Worm (Caenorhabditis elegans) whole organism, young adult: ENCODE results near the gene C10G8.3.

ENCODE experiments used
- B0261.1 ChIP-seq: sonication (generic microtip); optimal IDR thresholded peaks from 2 replicates; lab custom pipeline; 2016; ENCODE audit warnings: mild to moderate bottlenecking, missing genetic modification characterization, moderate library complexity, missing compliant biosample characterization
- B0336.3 ChIP-seq: fragments of 200-800 bp; sonication (Bioruptor generic); IDR thresholded peaks from 2 replicates; pipeline ENCODE4 v1.3.6; 2022; ENCODE audit warnings: missing genetic modification characterization, missing compliant biosample characterization
- C17E4.6 ChIP-seq: fragments of 200-800 bp; sonication (Bioruptor generic); IDR thresholded peaks from 2 replicates; pipeline ENCODE4 v1.3.6; 2022; ENCODE audit warnings: missing genetic modification reagents, missing genetic modification characterization, missing compliant biosample characterization
- D2030.7 ChIP-seq: fragments of 200-800 bp; sonication (Bioruptor generic); IDR thresholded peaks from 2 replicates; pipeline ENCODE4 v1.3.6; 2022; ENCODE audit warnings: missing genetic modification reagents, missing genetic modification characterization, missing compliant biosample characterization
- F10E7.11 ChIP-seq: sonication (generic microtip); optimal IDR thresholded peaks from 2 replicates; lab custom pipeline; 2017; ENCODE audit warnings: mild to moderate bottlenecking, missing genetic modification characterization, moderate library complexity, missing compliant biosample characterization
- F33H1.4 ChIP-seq: fragments of 200-800 bp; sonication (Bioruptor generic); IDR thresholded peaks from 2 replicates; pipeline ENCODE4 v1.3.6; 2022; ENCODE audit warnings: missing genetic modification reagents, missing genetic modification characterization, missing compliant biosample characterization
- F37B4.10 ChIP-seq: fragments of 200-800 bp; sonication (Bioruptor generic); IDR thresholded peaks from 2 replicates; pipeline ENCODE4 v1.3.6; 2022; ENCODE audit warnings: missing genetic modification characterization, missing compliant biosample characterization
- F57A8.1 ChIP-seq: fragments of 200-800 bp; sonication (Bioruptor generic); optimal IDR thresholded peaks from 2 replicates; lab custom pipeline; 2018; ENCODE audit warnings: mild to moderate bottlenecking, missing genetic modification characterization, moderate library complexity, missing compliant biosample characterization
- K12H6.12 ChIP-seq: fragments of 200-800 bp; sonication (Bioruptor generic); optimal IDR thresholded peaks from 2 replicates; lab custom pipeline; 2018; ENCODE audit warnings: mild to moderate bottlenecking, missing genetic modification characterization, missing compliant biosample characterization
- T26A5.8 ChIP-seq: sonication (generic microtip); optimal IDR thresholded peaks from 2 replicates; lab custom pipeline; 2016; ENCODE audit warnings: missing genetic modification characterization, missing compliant biosample characterization
- Y53G8AR.9 ChIP-seq: fragments of 200-800 bp; sonication (Bioruptor generic); conservative IDR thresholded peaks from 2 replicates; pipeline ENCODE4 v1.3.6; 2022; ENCODE audit warnings: missing genetic modification reagents, missing genetic modification characterization, missing compliant biosample characterization
- Y56A3A.18 ChIP-seq: fragments of 200-800 bp; sonication (Bioruptor generic); IDR thresholded peaks from 2 replicates; pipeline ENCODE4 v1.3.6; 2022; ENCODE audit warnings: missing genetic modification reagents, missing genetic modification characterization, missing compliant biosample characterization
- athp-1 ChIP-seq: sonication (generic microtip); optimal IDR thresholded peaks from 2 replicates; lab custom pipeline; 2017; ENCODE audit warnings: mild to moderate bottlenecking, missing genetic modification characterization, missing compliant biosample characterization
- attf-6 ChIP-seq: fragments of 200-800 bp; sonication (Bioruptor generic); IDR thresholded peaks from 2 replicates; pipeline ENCODE4 v1.3.6; 2022; ENCODE audit warnings: missing genetic modification reagents, missing genetic modification characterization, missing compliant biosample characterization
- ccch-3 ChIP-seq: fragments of 200-800 bp; sonication (Bioruptor generic); optimal IDR thresholded peaks from 2 replicates; lab custom pipeline; 2018; ENCODE audit warnings: mild to moderate bottlenecking, missing genetic modification characterization, missing compliant biosample characterization
- cebp-2 ChIP-seq: fragments of 200-800 bp; sonication (Bioruptor generic); IDR thresholded peaks from 2 replicates; pipeline ENCODE4 v1.3.6; 2022; ENCODE audit warnings: missing genetic modification characterization, missing compliant biosample characterization
- ceh-58 ChIP-seq: fragments of 200-800 bp; sonication (Bioruptor generic); IDR thresholded peaks from 2 replicates; pipeline ENCODE4 v1.3.6; 2022; ENCODE audit warnings: missing genetic modification characterization, missing compliant biosample characterization
- efl-1 ChIP-seq: fragments of 150-350 bp; optimal IDR thresholded peaks from 2 replicates; lab custom pipeline; 2014; ENCODE audit warnings: missing biosample characterization, missing genetic modification reagents, missing genetic modification characterization
- egl-18 ChIP-seq: fragments of 200-800 bp; sonication (Bioruptor generic); IDR thresholded peaks from 2 replicates; pipeline ENCODE4 v1.3.6; 2022; ENCODE audit warnings: missing genetic modification reagents, missing genetic modification characterization, missing compliant biosample characterization
- egrh-3 ChIP-seq: fragments of 200-800 bp; sonication (Bioruptor generic); IDR thresholded peaks from 2 replicates; pipeline ENCODE4 v1.3.6; 2022; ENCODE audit warnings: missing genetic modification reagents, missing genetic modification characterization, missing compliant biosample characterization
- ets-4 ChIP-seq: fragments of 200-800 bp; sonication (Bioruptor generic); optimal IDR thresholded peaks from 2 replicates; lab custom pipeline; 2018; ENCODE audit warnings: mild to moderate bottlenecking, missing genetic modification characterization, missing compliant biosample characterization
- hlh-12 ChIP-seq: sonication (generic microtip); optimal IDR thresholded peaks from 2 replicates; lab custom pipeline; 2016; ENCODE audit warnings: missing genetic modification characterization, missing compliant biosample characterization
- hlh-26 ChIP-seq: fragments of 200-800 bp; sonication (Bioruptor generic); conservative IDR thresholded peaks from 2 replicates; pipeline ENCODE4 v1.3.6; 2022; ENCODE audit warnings: missing genetic modification reagents, missing genetic modification characterization, missing compliant biosample characterization
- lag-1 ChIP-seq: fragments of 200-800 bp; sonication (Bioruptor generic); IDR thresholded peaks from 2 replicates; pipeline ENCODE4 v1.3.6; 2022; ENCODE audit warnings: missing genetic modification reagents, missing genetic modification characterization, missing compliant biosample characterization
- lin-40 ChIP-seq: sonication (generic microtip); optimal IDR thresholded peaks from 2 replicates; lab custom pipeline; 2016; ENCODE audit warnings: missing genetic modification characterization, mild to moderate bottlenecking, missing compliant biosample characterization, missing genotype, missing genetic modification reagents
- lin-54 ChIP-seq: fragments of 200-800 bp; sonication (Bioruptor generic); optimal IDR thresholded peaks from 2 replicates; lab custom pipeline; 2018; ENCODE audit warnings: mild to moderate bottlenecking, missing genetic modification characterization, missing compliant biosample characterization
- lir-1 ChIP-seq: fragments of 200-800 bp; sonication (Bioruptor generic); conservative IDR thresholded peaks from 2 replicates; pipeline ENCODE4 v1.3.6; 2022; ENCODE audit warnings: missing genetic modification reagents, missing genetic modification characterization, missing compliant biosample characterization
- madf-8 ChIP-seq: fragments of 200-800 bp; sonication (Bioruptor generic); conservative IDR thresholded peaks from 2 replicates; pipeline ENCODE4 v1.3.6; 2022; ENCODE audit warnings: missing genetic modification reagents, missing genetic modification characterization, missing compliant biosample characterization
- mcd-1 ChIP-seq: fragments of 200-800 bp; sonication (Bioruptor generic); IDR thresholded peaks from 2 replicates; pipeline ENCODE4 v1.3.6; 2022; ENCODE audit warnings: missing genetic modification reagents, missing genetic modification characterization, missing compliant biosample characterization
- mes-4 ChIP-seq: sonication (generic microtip); optimal IDR thresholded peaks from 2 replicates; lab custom pipeline; 2016; ENCODE audit warnings: missing genotype, missing genetic modification characterization, missing compliant biosample characterization
- nfya-1 ChIP-seq: sonication (generic microtip); optimal IDR thresholded peaks from 2 replicates; lab custom pipeline; 2017; ENCODE audit warnings: antibody characterized with exemption, missing compliant biosample characterization, missing genetic modification characterization, borderline replicate concordance; ENCODE audit not compliant: insufficient read depth
- nfyb-1 ChIP-seq: fragments of 200-800 bp; sonication (Bioruptor generic); IDR thresholded peaks from 2 replicates; pipeline ENCODE4 v1.3.6; 2022; ENCODE audit warnings: missing genetic modification reagents, missing genetic modification characterization, missing compliant biosample characterization
- nhr-120 ChIP-seq: fragments of 200-800 bp; sonication (Bioruptor generic); IDR thresholded peaks from 2 replicates; pipeline ENCODE4 v1.3.6; 2022; ENCODE audit warnings: missing genetic modification characterization, missing compliant biosample characterization
- repo-1 ChIP-seq: sonication (generic microtip); optimal IDR thresholded peaks from 2 replicates; lab custom pipeline; 2017; ENCODE audit warnings: mild to moderate bottlenecking, missing genetic modification characterization, missing compliant biosample characterization
- rpc-1 ChIP-seq, 2 experiments: fragments of 150-350 bp in 1 of 2; sonication (generic microtip) in 1 of 2; optimal IDR thresholded peaks; 2 replicates each; lab custom pipeline; 2014 to 2018; ENCODE audit warnings: missing biosample characterization in 1 of 2, missing genetic modification characterization in 1 of 2, missing genetic modification reagents in 1 of 2, missing genotype in 1 of 2
- sptf-2 ChIP-seq: fragments of 200-800 bp; sonication (Bioruptor generic); optimal IDR thresholded peaks from 2 replicates; lab custom pipeline; 2018; ENCODE audit warnings: mild to moderate bottlenecking, missing genetic modification characterization, missing compliant biosample characterization
- tlf-1 ChIP-seq: fragments of 200-800 bp; sonication (Bioruptor generic); optimal IDR thresholded peaks from 2 replicates; lab custom pipeline; 2018; ENCODE audit warnings: mild to moderate bottlenecking, missing genetic modification characterization, missing compliant biosample characterization
- xnd-1 ChIP-seq: sonication (generic microtip); optimal IDR thresholded peaks from 2 replicates; lab custom pipeline; 2016; ENCODE audit warnings: missing genotype, missing genetic modification reagents, missing genetic modification characterization, missing compliant biosample characterization
- zfh-2 ChIP-seq: fragments of 200-800 bp; sonication (Bioruptor generic); conservative IDR thresholded peaks from 2 replicates; pipeline ENCODE4 v1.3.6; 2022; ENCODE audit warnings: missing genetic modification reagents, missing genetic modification characterization, missing compliant biosample characterization
- ztf-25 ChIP-seq: fragments of 200-800 bp; sonication (Bioruptor generic); IDR thresholded peaks from 2 replicates; pipeline ENCODE4 v1.3.6; 2022; ENCODE audit warnings: missing genetic modification reagents, missing genetic modification characterization, missing compliant biosample characterization
- ztf-26 ChIP-seq: sonication (generic microtip); optimal IDR thresholded peaks from 2 replicates; lab custom pipeline; 2017; ENCODE audit warnings: missing genetic modification characterization, missing compliant biosample characterization

Gene C10G8.3

ce11 chrV:5329677-5330266, 17.2 kb downstream of the C10G8.3 start (continued):
- no peak for TF ChIP-seq egl-18 (GFP tag; lab: Robert Waterston, UW)

ce11 chrV:5330967-5331366, 18.4 kb downstream of the C10G8.3 start, which contains the start of gene srg-26:
Gene srg-26 (plus strand): TSS chrV:5331267.
- TF ChIP-seq B0336.3 (GFP tag; lab: Robert Waterston, UW) = no peak
- no peak for TF ChIP-seq ceh-58 (GFP tag; lab: Robert Waterston, UW)
- TF ChIP-seq, all 124 proteins: peak for 0

- no peak for TF ChIP-seq F57A8.1 (GFP tag; lab: Kevin White, UChicago)
- no peak for TF ChIP-seq ccch-3
- TF ChIP-seq repo-1 = no peak
- no peak for TF ChIP-seq hlh-12 (tag; lab: Kevin White, UChicago)
These were observed 22.0 kb downstream of the C10G8.3 start, which contains the start of gene srg-28 for ce11 chrV:5334588-5334987. Gene srg-28 (plus strand): TSS chrV:5334888.

- no peak for TF ChIP-seq lin-54 (GFP tag; lab: Kevin White, UChicago)
- no peak for TF ChIP-seq sptf-2 (GFP tag; lab: Kevin White, UChicago)
- no peak for TF ChIP-seq cebp-2 (GFP tag; lab: Robert Waterston, UW)
- no peak for TF ChIP-seq xnd-1
- no peak for TF ChIP-seq nhr-120
- TF ChIP-seq lir-1 (GFP tag; lab: Robert Waterston, UW) = no peak
- TF ChIP-seq ccch-3 = no peak
- TF ChIP-seq ztf-25 (GFP tag; lab: Robert Waterston, UW) = no peak
- TF ChIP-seq lag-1 (GFP tag; lab: Robert Waterston, UW) = no peak
- no peak for TF ChIP-seq Y53G8AR.9 (GFP tag; lab: Robert Waterston, UW)
- no peak for TF ChIP-seq egl-18 (GFP tag; lab: Robert Waterston, UW)
- TF ChIP-seq, all 124 proteins: peak for 0
These were observed 24.3 kb downstream of the C10G8.3 start, which contains the start of gene srg-29 for ce11 chrV:5336884-5337283. Gene srg-29 (plus strand): TSS chrV:5337184.

ce11 chrV:5339497-5339896, 26.9 kb downstream of the C10G8.3 start, which contains the start of gene srg-27:
Gene srg-27 (plus strand): TSS chrV:5339797.
- TF ChIP-seq lin-40 (tag; lab: Kevin White, UChicago) = no peak
- no peak for TF ChIP-seq D2030.7 (GFP tag; lab: Robert Waterston, UW)
- no peak for TF ChIP-seq Y56A3A.18 (GFP tag; lab: Robert Waterston, UW)
- TF ChIP-seq lag-1 (GFP tag; lab: Robert Waterston, UW) = no peak
- no peak for TF ChIP-seq mes-4
- no peak for TF ChIP-seq madf-8 (GFP tag; lab: Robert Waterston, UW)
- no peak for TF ChIP-seq egrh-3
- no peak for TF ChIP-seq ztf-26 (tag; lab: Kevin White, UChicago)
- no peak for TF ChIP-seq efl-1 (GFP tag; lab: Kevin White, UChicago)
- TF ChIP-seq athp-1 (tag; lab: Kevin White, UChicago) = no peak
- TF ChIP-seq B0261.1 (tag; lab: Kevin White, UChicago) = no peak
- no peak for TF ChIP-seq F33H1.4 (GFP tag; lab: Robert Waterston, UW)
- TF ChIP-seq ets-4 (GFP tag; lab: Kevin White, UChicago) = no peak
- no peak for TF ChIP-seq hlh-26
- no peak for TF ChIP-seq mcd-1
- TF ChIP-seq nfyb-1 (GFP tag; lab: Robert Waterston, UW) = no peak

- TF ChIP-seq ztf-26 (tag; lab: Kevin White, UChicago) (no peak), rpc-1 (optimal IDR thresholded peaks at IDR 0.05; lab: Kevin White, UChicago) (no peak), rpc-1 (tag; optimal IDR thresholded peaks at IDR 0.05; lab: Kevin White, UChicago) (no peak), attf-6 (GFP tag; lab: Robert Waterston, UW) (no peak), tlf-1 (GFP tag; lab: Kevin White, UChicago) (no peak), zfh-2 (GFP tag; lab: Robert Waterston, UW) (no peak), F10E7.11 (tag; lab: Kevin White, UChicago) (no peak), F37B4.10 (GFP tag; lab: Robert Waterston, UW) (no peak), T26A5.8 (tag; lab: Kevin White, UChicago) (no peak), C17E4.6 (GFP tag; lab: Robert Waterston, UW) (no peak), lag-1 (GFP tag; lab: Robert Waterston, UW) (no peak), K12H6.12 (tag; lab: Kevin White, UChicago) (no peak), nfya-1 (no peak), B0336.3 (GFP tag; lab: Robert Waterston, UW) (no peak)
These were observed 32.9 kb downstream of the C10G8.3 start, which contains the start of gene srg-25 for ce11 chrV:5345419-5345818. Gene srg-25 (minus strand): TSS chrV:5345519.
